Worm (Caenorhabditis elegans) whole organism, L3 larva: Measurements from ENCODE around the gene pyc-1.

ENCODE experiments used
- R02D3.7 ChIP-seq: fragments of 150-350 bp; optimal IDR thresholded peaks from 2 replicates; lab custom pipeline; 2014; ENCODE audit warnings: missing biosample characterization, missing genetic modification characterization
- ZK546.5 ChIP-seq: sonication (generic microtip); optimal IDR thresholded peaks from 2 replicates; lab custom pipeline; 2017; ENCODE audit warnings: missing biosample characterization, missing genetic modification characterization
- ama-1 ChIP-seq: fragments of 150-350 bp; optimal IDR thresholded peaks from 2 replicates; lab custom pipeline; 2018
- ceh-16 ChIP-seq: sonication (generic microtip); optimal IDR thresholded peaks from 2 replicates; lab custom pipeline; 2017; ENCODE audit warnings: missing biosample characterization, missing genetic modification characterization
- ceh-28 ChIP-seq: fragments of 150-350 bp; optimal IDR thresholded peaks from 2 replicates; lab custom pipeline; 2014; ENCODE audit warnings: missing biosample characterization, missing genetic modification reagents, missing genetic modification characterization
- ceh-82 ChIP-seq: fragments of 150-350 bp; optimal IDR thresholded peaks from 2 replicates; lab custom pipeline; 2014; ENCODE audit warnings: missing biosample characterization, missing genetic modification characterization
- ceh-9 ChIP-seq: sonication (generic microtip); optimal IDR thresholded peaks from 2 replicates; lab custom pipeline; 2018; ENCODE audit warnings: missing biosample characterization, missing genetic modification characterization
- daf-12 ChIP-seq: fragments of 150-350 bp; optimal IDR thresholded peaks from 2 replicates; lab custom pipeline; 2014; ENCODE audit warnings: missing biosample characterization, missing genetic modification reagents, missing genetic modification characterization
- egl-27 ChIP-seq: sonication (generic microtip); optimal IDR thresholded peaks from 4 replicates; lab custom pipeline; 2017; ENCODE audit warnings: missing biosample characterization, missing genetic modification reagents, missing genetic modification characterization
- egl-5 ChIP-seq: fragments of 150-350 bp; optimal IDR thresholded peaks from 2 replicates; lab custom pipeline; 2017; ENCODE audit warnings: missing biosample characterization, missing genetic modification reagents, missing genetic modification characterization, inconsistent platforms
- elt-1 ChIP-seq: fragments of 150-350 bp; optimal IDR thresholded peaks from 2 replicates; lab custom pipeline; 2014; ENCODE audit warnings: missing biosample characterization, missing genetic modification characterization
- elt-2 ChIP-seq: sonication (generic microtip); optimal IDR thresholded peaks from 2 replicates; lab custom pipeline; 2016; ENCODE audit warnings: missing genetic modification reagents, mild to moderate bottlenecking, missing genetic modification characterization, missing compliant biosample characterization
- elt-3 ChIP-seq, 3 experiments: fragments of 150-350 bp in 1 of 3; sonication (generic microtip) in 2 of 3; optimal IDR thresholded peaks; 2 replicates in 2 of 3; 4 replicates in 1 of 3; lab custom pipeline; 2014 to 2017; ENCODE audit warnings: missing biosample characterization in 3 of 3, missing genetic modification characterization in 3 of 3
- fkh-10 ChIP-seq: sonication (generic microtip); optimal IDR thresholded peaks from 2 replicates; lab custom pipeline; 2017; ENCODE audit warnings: missing biosample characterization, missing genetic modification reagents, missing genetic modification characterization
- fkh-2 ChIP-seq: fragments of 150-350 bp; optimal IDR thresholded peaks from 2 replicates; lab custom pipeline; 2014; ENCODE audit warnings: missing biosample characterization, missing genetic modification reagents, missing genetic modification characterization
- fos-1 ChIP-seq: fragments of 150-350 bp; optimal IDR thresholded peaks from 2 replicates; lab custom pipeline; 2014; ENCODE audit warnings: missing biosample characterization, missing genetic modification characterization
- hmg-11 ChIP-seq: sonication (generic microtip); optimal IDR thresholded peaks from 2 replicates; lab custom pipeline; 2016; ENCODE audit warnings: missing genetic modification characterization, missing compliant biosample characterization
- jun-1 ChIP-seq: fragments of 150-350 bp; optimal IDR thresholded peaks from 2 replicates; lab custom pipeline; 2014; ENCODE audit warnings: missing biosample characterization, missing genetic modification reagents, missing genetic modification characterization
- lin-15B ChIP-seq: fragments of 150-350 bp; optimal IDR thresholded peaks from 2 replicates; lab custom pipeline; 2014; ENCODE audit warnings: missing biosample characterization, missing genetic modification characterization
- lin-39 ChIP-seq: fragments of 150-350 bp; optimal IDR thresholded peaks from 2 replicates; lab custom pipeline; 2018; ENCODE audit warnings: missing biosample characterization, missing genetic modification reagents, missing genetic modification characterization
- lsy-12 ChIP-seq: sonication (generic microtip); optimal IDR thresholded peaks from 2 replicates; lab custom pipeline; 2016; ENCODE audit warnings: mild to moderate bottlenecking, missing genetic modification characterization, missing compliant biosample characterization
- mdl-1 ChIP-seq: fragments of 150-350 bp; optimal IDR thresholded peaks from 2 replicates; lab custom pipeline; 2014; ENCODE audit warnings: missing biosample characterization, missing genetic modification characterization
- mml-1 ChIP-seq: fragments of 150-350 bp; sonication (generic microtip); optimal IDR thresholded peaks from 3 replicates; lab custom pipeline; 2014; ENCODE audit warnings: missing biosample characterization, missing genetic modification characterization
- nfya-1 ChIP-seq: sonication (generic microtip); optimal IDR thresholded peaks from 2 replicates; lab custom pipeline; 2017; ENCODE audit warnings: missing genetic modification characterization, mild to moderate bottlenecking, missing compliant biosample characterization, antibody characterized with exemption, moderate library complexity; ENCODE audit not compliant: insufficient read depth
- nhr-11 ChIP-seq: fragments of 150-350 bp; optimal IDR thresholded peaks from 2 replicates; lab custom pipeline; 2014; ENCODE audit warnings: missing biosample characterization, missing genetic modification characterization
- nhr-12 ChIP-seq: fragments of 150-350 bp; optimal IDR thresholded peaks from 2 replicates; lab custom pipeline; 2014; ENCODE audit warnings: missing biosample characterization, missing genetic modification characterization
- nhr-23 ChIP-seq: fragments of 150-350 bp; optimal IDR thresholded peaks from 2 replicates; lab custom pipeline; 2014; ENCODE audit warnings: missing biosample characterization, missing genetic modification reagents, missing genetic modification characterization
- nhr-237 ChIP-seq: fragments of 150-350 bp; optimal IDR thresholded peaks from 2 replicates; lab custom pipeline; 2014; ENCODE audit warnings: missing biosample characterization, missing genetic modification characterization
- nhr-25 ChIP-seq: sonication (generic microtip); optimal IDR thresholded peaks from 2 replicates; lab custom pipeline; 2017; ENCODE audit warnings: missing biosample characterization, missing genetic modification characterization
- nhr-43 ChIP-seq: sonication (generic microtip); optimal IDR thresholded peaks from 2 replicates; lab custom pipeline; 2016; ENCODE audit warnings: mild to moderate bottlenecking, missing genetic modification characterization, missing compliant biosample characterization; ENCODE audit not compliant: poor library complexity, severe bottlenecking
- nhr-67 ChIP-seq: fragments of 150-350 bp; optimal IDR thresholded peaks from 2 replicates; lab custom pipeline; 2014; ENCODE audit warnings: missing biosample characterization, missing genetic modification characterization
- nhr-77 ChIP-seq: fragments of 150-350 bp; optimal IDR thresholded peaks from 2 replicates; lab custom pipeline; 2014; ENCODE audit warnings: missing biosample characterization, missing genetic modification characterization
- pha-4 ChIP-seq: fragments of 150-350 bp; optimal IDR thresholded peaks from 2 replicates; lab custom pipeline; 2014; ENCODE audit warnings: missing biosample characterization, missing genetic modification reagents, missing genetic modification characterization
- pqm-1 ChIP-seq: fragments of 150-350 bp; optimal IDR thresholded peaks from 2 replicates; lab custom pipeline; 2017; ENCODE audit warnings: missing biosample characterization, missing genetic modification characterization, inconsistent platforms
- sea-2 ChIP-seq: fragments of 150-350 bp; sonication (generic microtip); optimal IDR thresholded peaks from 4 replicates; lab custom pipeline; 2014; ENCODE audit warnings: missing biosample characterization, missing genetic modification reagents, missing genetic modification characterization
- skn-1 ChIP-seq: fragments of 150-350 bp; optimal IDR thresholded peaks from 2 replicates; lab custom pipeline; 2014; ENCODE audit warnings: missing biosample characterization, missing genetic modification characterization
- snpc-4 ChIP-seq: fragments of 150-350 bp; optimal IDR thresholded peaks from 2 replicates; lab custom pipeline; 2014; ENCODE audit warnings: missing biosample characterization, missing genetic modification characterization
- tbx-2 ChIP-seq: sonication (generic microtip); optimal IDR thresholded peaks from 2 replicates; lab custom pipeline; 2016; ENCODE audit warnings: mild to moderate bottlenecking, missing genetic modification characterization, missing compliant biosample characterization
- unc-39 ChIP-seq: sonication (generic microtip); optimal IDR thresholded peaks from 4 replicates; lab custom pipeline; 2017; ENCODE audit warnings: missing biosample characterization, missing genetic modification characterization
- unc-62 ChIP-seq: fragments of 150-350 bp; sonication (generic microtip); optimal IDR thresholded peaks from 4 replicates; lab custom pipeline; 2014; ENCODE audit warnings: missing biosample characterization, missing genetic modification reagents, missing genetic modification characterization
- zag-1 ChIP-seq: fragments of 150-350 bp; optimal IDR thresholded peaks from 2 replicates; lab custom pipeline; 2014; ENCODE audit warnings: missing biosample characterization, missing genetic modification characterization
- ztf-11 ChIP-seq: fragments of 150-350 bp; optimal IDR thresholded peaks from 2 replicates; lab custom pipeline; 2014; ENCODE audit warnings: missing biosample characterization, missing genetic modification characterization
- ztf-4 ChIP-seq: fragments of 150-350 bp; optimal IDR thresholded peaks from 2 replicates; lab custom pipeline; 2014; ENCODE audit warnings: missing biosample characterization, missing genetic modification characterization

pyc-1 gene

DNA sequence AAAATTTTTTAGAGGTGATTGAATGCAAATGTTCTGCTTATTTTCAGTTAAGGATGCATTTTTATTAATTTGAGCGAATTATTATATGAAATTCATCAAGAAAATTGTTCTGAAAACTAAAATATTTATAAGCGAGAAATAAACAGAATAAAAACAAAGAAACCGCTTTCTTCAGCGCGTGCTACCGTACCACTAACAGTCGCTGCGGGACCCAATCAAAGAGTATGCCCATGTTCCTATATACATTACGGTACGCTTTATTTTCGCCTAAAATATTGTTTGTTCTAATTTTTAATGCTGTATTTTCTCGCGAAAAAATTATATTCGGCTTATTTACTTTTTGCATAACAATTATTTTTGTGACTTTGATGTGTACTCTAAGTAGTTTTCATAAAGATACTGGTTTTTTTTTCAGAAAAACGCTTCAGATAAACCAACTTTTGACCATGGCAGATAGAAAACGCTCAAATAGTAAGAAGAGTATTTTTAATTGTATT is 34.5 kb downstream of the pyc-1 start, which contains the start of gene F55A11.8:
Gene F55A11.8 (plus strand): TSS at position 447 of the 497 bp plus-strand sequence.
- TF ChIP-seq ceh-82 (tag; lab: Kevin White, UChicago) (no peak), daf-12 (tag; lab: Kevin White, UChicago) (no peak), nhr-25 (tag; lab: Kevin White, UChicago) (no peak), egl-5 (tag; lab: Kevin White, UChicago) (no peak), fkh-2 (tag; lab: Kevin White, UChicago) (no peak)
- TF ChIP-seq, all 47 proteins: peak for 0

DNA sequence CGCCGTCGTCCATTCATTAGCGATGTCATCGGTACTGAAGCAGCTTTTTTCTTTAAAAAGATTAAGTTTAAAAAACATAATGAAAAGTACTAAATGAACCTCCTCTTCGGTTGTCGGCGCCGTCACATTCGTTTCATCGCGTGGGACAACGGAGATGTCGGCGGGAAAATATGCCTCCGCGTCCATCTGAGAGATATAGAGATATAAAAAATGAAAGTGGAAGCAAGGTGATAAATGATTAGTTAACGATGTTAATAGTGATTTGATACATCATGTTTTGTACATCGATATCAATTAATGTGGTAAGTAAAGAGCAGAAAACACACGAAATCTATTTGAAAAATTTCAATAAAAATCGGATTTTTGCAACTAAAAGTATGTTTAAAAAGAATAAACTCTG is 35.1 kb downstream of the pyc-1 start, which contains the start of gene F55A11.7:
Gene F55A11.7 (minus strand): TSS at position 186 of the 400 bp plus-strand sequence.
- TF ChIP-seq ztf-4 (tag; lab: Kevin White, UChicago) (no peak), snpc-4 (tag; lab: Kevin White, UChicago) (no peak), pha-4 (tag; lab: Kevin White, UChicago) (no peak), fos-1 (tag; lab: Kevin White, UChicago) (no peak)

DNA sequence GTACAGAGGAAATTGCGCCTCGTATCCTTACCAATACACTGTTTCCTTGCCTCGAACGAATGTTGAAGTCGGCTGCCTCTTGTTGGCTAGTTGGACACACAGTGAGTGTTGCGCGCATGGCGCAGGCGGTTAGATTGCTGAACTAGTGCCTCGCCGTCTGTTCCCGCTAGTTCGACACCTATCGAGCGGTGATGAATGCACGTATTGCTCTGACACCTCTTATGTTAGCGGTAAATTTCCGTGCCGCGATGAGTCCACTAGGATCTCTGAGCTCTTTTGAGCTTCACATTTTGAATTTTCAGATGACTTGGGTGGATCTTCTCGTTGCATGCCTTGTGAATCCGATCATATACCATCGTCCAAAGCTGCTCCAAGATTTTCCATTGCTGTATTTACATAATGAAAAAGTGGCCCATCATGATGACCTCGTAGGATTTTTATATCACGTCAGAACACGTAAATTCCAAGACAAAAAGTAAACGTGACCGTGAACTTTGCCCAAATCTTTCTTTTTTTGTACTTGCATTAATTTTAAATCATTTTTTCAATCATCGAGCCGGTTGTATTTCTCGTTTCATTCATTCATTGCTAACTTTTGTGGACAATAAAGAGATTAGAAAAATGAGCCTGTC is 39.4 kb downstream of the pyc-1 start, which contains the start of gene F55A11.11:
Gene F55A11.11 (plus strand): TSS at position 341 of the 632 bp plus-strand sequence.
- TF ChIP-seq nhr-11 (no peak), ama-1 (peak; percentile 80), unc-62 (GFP tag; lab: Kevin White, UChicago) (no peak), fkh-2 (tag; lab: Kevin White, UChicago) (no peak), nhr-67 (tag; lab: Kevin White, UChicago) (no peak), nhr-237 (tag; lab: Kevin White, UChicago) (no peak), egl-5 (tag; lab: Kevin White, UChicago) (peak; percentile 64), elt-3 (tag; optimal IDR thresholded peaks at IDR 0.05; lab: Kevin White, UChicago) (peak in 1 of 3 experiments; percentile 4), pha-4 (tag; lab: Kevin White, UChicago) (peak; percentile 78), hmg-11 (peak; percentile 98), nhr-12 (tag; lab: Kevin White, UChicago) (no peak), lin-39 (peak; percentile 96), nhr-25 (tag; lab: Kevin White, UChicago) (peak; percentile 65), elt-2 (tag; lab: Kevin White, UChicago) (peak; percentile 60), zag-1 (no peak), unc-39 (no peak), nhr-43 (peak; percentile 86), nhr-23 (tag; lab: Kevin White, UChicago) (peak; percentile 60), skn-1 (tag; lab: Kevin White, UChicago) (peak; percentile 49), lsy-12 (tag; lab: Kevin White, UChicago) (peak; percentile 85), ztf-4 (tag; lab: Kevin White, UChicago) (peak; percentile 75), mdl-1 (tag; lab: Kevin White, UChicago) (no peak), snpc-4 (tag; lab: Kevin White, UChicago) (peak; percentile 45), daf-12 (tag; lab: Kevin White, UChicago) (no peak), ceh-16 (peak; percentile 42), nfya-1 (tag; lab: Kevin White, UChicago) (peak; percentile 58), jun-1 (no peak), fkh-10 (GFP tag; lab: Kevin White, UChicago) (no peak), elt-1 (tag; lab: Kevin White, UChicago) (peak; percentile 0), lin-15B (tag; lab: Kevin White, UChicago) (peak; percentile 43), egl-27 (tag; lab: Kevin White, UChicago) (peak; percentile 64), ceh-9 (tag; lab: Kevin White, UChicago) (no peak), nhr-77 (tag; lab: Kevin White, UChicago) (no peak), ZK546.5 (tag; lab: Kevin White, UChicago) (no peak), sea-2 (GFP tag; lab: Kevin White, UChicago) (no peak), mml-1 (tag; lab: Kevin White, UChicago) (no peak), ceh-28 (tag; lab: Kevin White, UChicago) (no peak), tbx-2 (tag; lab: Kevin White, UChicago) (peak; percentile 78), pqm-1 (tag; lab: Kevin White, UChicago) (peak; percentile 46), ztf-11 (tag; lab: Kevin White, UChicago) (no peak), fos-1 (tag; lab: Kevin White, UChicago) (no peak), R02D3.7 (peak; percentile 13)
